Fruit fly (Drosophila melanogaster) whole organism, embryonic: ENCODE data around the gene CG31038.

Experiments
- Aef1 ChIP-seq: fragments of 200-800 bp; sonication (Bioruptor generic); IDR thresholded peaks from 3 replicates; pipeline ENCODE4 v1.3.6; 2022; ENCODE audit warnings: missing biosample characterization, missing genetic modification characterization
- Bgb ChIP-seq: fragments of 200-800 bp; sonication (Bioruptor generic); IDR thresholded peaks from 2 replicates; pipeline ENCODE4 v1.3.6; 2022; ENCODE audit warnings: missing biosample characterization, missing genetic modification characterization; ENCODE audit not compliant: partially characterized antibody
- C15 ChIP-seq: fragments of 200-800 bp; sonication (Bioruptor generic); IDR thresholded peaks from 3 replicates; pipeline ENCODE4 v1.3.6; 2022; ENCODE audit warnings: missing biosample characterization, missing genetic modification characterization
- CG10321 ChIP-seq: fragments of 200-800 bp; sonication (Bioruptor generic); IDR thresholded peaks from 2 replicates; pipeline ENCODE4 v1.3.6; 2022; ENCODE audit warnings: missing biosample characterization, missing genetic modification characterization
- CG11560 ChIP-seq: fragments of 200-800 bp; sonication (Bioruptor generic); IDR thresholded peaks from 3 replicates; pipeline ENCODE4 v1.3.6; 2022; ENCODE audit warnings: missing biosample characterization, missing genetic modification characterization
- CG12299 ChIP-seq: fragments of 200-800 bp; sonication (Bioruptor generic); optimal IDR thresholded peaks from 2 replicates; lab custom pipeline; 2018; ENCODE audit warnings: missing biosample characterization, mild to moderate bottlenecking, missing genetic modification characterization
- CG13287 ChIP-seq: fragments of 200-800 bp; sonication (Bioruptor generic); IDR thresholded peaks from 2 replicates; pipeline ENCODE4 v1.3.6; 2022; ENCODE audit warnings: missing biosample characterization, missing genetic modification characterization; ENCODE audit not compliant: partially characterized antibody
- CG14710 ChIP-seq: fragments of 200-800 bp; sonication (Bioruptor generic); optimal IDR thresholded peaks from 3 replicates; lab custom pipeline; 2019; ENCODE audit warnings: missing biosample characterization, mild to moderate bottlenecking, missing genetic modification characterization, moderate library complexity
- CG15514 ChIP-seq: fragments of 200-800 bp; sonication (Bioruptor generic); optimal IDR thresholded peaks from 3 replicates; lab custom pipeline; 2017; ENCODE audit warnings: missing biosample characterization, missing genetic modification characterization, mild to moderate bottlenecking, moderate library complexity, missing genetic modification reagents
- CG17328 ChIP-seq: fragments of 200-800 bp; sonication (Bioruptor generic); IDR thresholded peaks from 2 replicates; pipeline ENCODE4 v1.3.6; 2022; ENCODE audit warnings: missing biosample characterization, missing genetic modification characterization
- CG18764 ChIP-seq: fragments of 200-800 bp; sonication (Bioruptor generic); optimal IDR thresholded peaks from 3 replicates; lab custom pipeline; 2016; ENCODE audit warnings: missing biosample characterization, missing genetic modification characterization
- CG30403 ChIP-seq: fragments of 200-800 bp; sonication (Bioruptor generic); optimal IDR thresholded peaks from 3 replicates; lab custom pipeline; 2016; ENCODE audit warnings: missing biosample characterization, missing genetic modification characterization
- CG6689 ChIP-seq: fragments of 200-800 bp; sonication (Bioruptor generic); IDR thresholded peaks from 2 replicates; pipeline ENCODE4 v1.3.6; 2022; ENCODE audit warnings: missing biosample characterization, missing genetic modification characterization
- CG9797 ChIP-seq: fragments of 200-800 bp; sonication (Bioruptor generic); optimal IDR thresholded peaks from 3 replicates; lab custom pipeline; 2018; ENCODE audit warnings: missing biosample characterization, mild to moderate bottlenecking, missing genetic modification characterization
- CoRest ChIP-seq: fragments of 200-800 bp; sonication (Bioruptor generic); optimal IDR thresholded peaks from 3 replicates; lab custom pipeline; 2018; ENCODE audit warnings: missing biosample characterization, mild to moderate bottlenecking, missing genetic modification characterization, moderate library complexity
- Deaf1 ChIP-seq: fragments of 200-800 bp; optimal IDR thresholded peaks from 3 replicates; lab custom pipeline; 2019; ENCODE audit warnings: missing biosample characterization, mild to moderate bottlenecking, missing genetic modification characterization, moderate library complexity
- Drgx ChIP-seq: fragments of 200-800 bp; sonication (Bioruptor generic); IDR thresholded peaks from 2 replicates; pipeline ENCODE4 v1.3.6; 2022; ENCODE audit warnings: missing biosample characterization, missing genetic modification characterization
- E2f2 ChIP-seq: fragments of 200-800 bp; sonication (Bioruptor generic); IDR thresholded peaks from 2 replicates; pipeline ENCODE4 v1.3.6; 2022; ENCODE audit warnings: missing biosample characterization, missing genetic modification characterization
- Ets97D ChIP-seq: fragments of 200-800 bp; sonication (Bioruptor generic); optimal IDR thresholded peaks from 3 replicates; lab custom pipeline; 2016; ENCODE audit warnings: missing biosample characterization, missing genetic modification characterization
- HmgD ChIP-seq: fragments of 200-800 bp; sonication (Bioruptor generic); optimal IDR thresholded peaks from 3 replicates; lab custom pipeline; 2016; ENCODE audit warnings: missing biosample characterization, missing genetic modification characterization
- MBD-R2 ChIP-seq: fragments of 200-800 bp; sonication (Bioruptor generic); IDR thresholded peaks from 2 replicates; pipeline ENCODE4 v1.3.6; 2022; ENCODE audit warnings: missing biosample characterization, missing genetic modification characterization
- MESR4 ChIP-seq: fragments of 200-800 bp; sonication (Bioruptor generic); optimal IDR thresholded peaks from 2 replicates; lab custom pipeline; 2018; ENCODE audit warnings: missing biosample characterization, mild to moderate bottlenecking, missing genetic modification characterization, moderate library complexity
- Max ChIP-seq: fragments of 200-800 bp; sonication (Bioruptor generic); optimal IDR thresholded peaks from 2 replicates; lab custom pipeline; 2016; ENCODE audit warnings: missing biosample characterization, mild to moderate bottlenecking, missing genetic modification characterization
- Med ChIP-seq: fragments of 200-800 bp; sonication (Bioruptor generic); peaks from one replicate; lab custom pipeline; 2016; ENCODE audit warnings: missing biosample characterization, missing genetic modification characterization, mild to moderate bottlenecking, inconsistent platforms, moderate library complexity
- Mrtf ChIP-seq: fragments of 200-800 bp; sonication (Bioruptor generic); IDR thresholded peaks from 3 replicates; pipeline ENCODE4 v1.3.6; 2022; ENCODE audit warnings: missing biosample characterization, missing genetic modification characterization
- Opbp ChIP-seq: fragments of 200-800 bp; sonication (Bioruptor generic); IDR thresholded peaks from 3 replicates; pipeline ENCODE4 v1.3.6; 2022; ENCODE audit warnings: missing biosample characterization, missing genetic modification characterization; ENCODE audit not compliant: partially characterized antibody
- Rx ChIP-seq: fragments of 200-800 bp; sonication (Bioruptor generic); IDR thresholded peaks from 2 replicates; pipeline ENCODE4 v1.3.6; 2022; ENCODE audit warnings: missing biosample characterization, missing genetic modification characterization
- ab ChIP-seq: fragments of 200-800 bp; sonication (Bioruptor generic); optimal IDR thresholded peaks from 2 replicates; lab custom pipeline; 2016; ENCODE audit warnings: missing biosample characterization, missing genetic modification characterization
- abd-A ChIP-seq: fragments of 200-800 bp; sonication (Bioruptor generic); optimal IDR thresholded peaks from 3 replicates; lab custom pipeline; 2019; ENCODE audit warnings: missing biosample characterization, mild to moderate bottlenecking, missing genetic modification characterization, moderate library complexity
- ato ChIP-seq: fragments of 200-800 bp; sonication (Bioruptor generic); IDR thresholded peaks from 2 replicates; pipeline ENCODE4 v1.3.6; 2022; ENCODE audit warnings: missing biosample characterization, missing genetic modification characterization; ENCODE audit not compliant: partially characterized antibody
- bigmax ChIP-seq: fragments of 200-800 bp; sonication (Bioruptor generic); optimal IDR thresholded peaks from 2 replicates; lab custom pipeline; 2018; ENCODE audit warnings: missing biosample characterization, mild to moderate bottlenecking, missing genetic modification characterization
- bsh ChIP-seq, 2 experiments: fragments of 200-800 bp; sonication (Bioruptor generic); optimal IDR thresholded peaks; 2 replicates each; lab custom pipeline; 2017 to 2018; ENCODE audit warnings: mild to moderate bottlenecking in 2 of 2, missing biosample characterization in 2 of 2, missing genetic modification characterization in 2 of 2, moderate library complexity in 1 of 2
- chif ChIP-seq, 2 experiments: fragments of 200-800 bp; sonication (Bioruptor generic); optimal IDR thresholded peaks; 3 replicates each; lab custom pipeline; 2016; ENCODE audit warnings: missing biosample characterization in 2 of 2, missing genetic modification characterization in 2 of 2
- chn ChIP-seq: fragments of 200-800 bp; sonication (Bioruptor generic); optimal IDR thresholded peaks from 2 replicates; lab custom pipeline; 2016; ENCODE audit warnings: missing biosample characterization, missing genetic modification characterization
- ci ChIP-seq: fragments of 200-800 bp; sonication (Bioruptor generic); IDR thresholded peaks from 3 replicates; pipeline ENCODE4 v1.3.6; 2022; ENCODE audit warnings: missing biosample characterization, missing genetic modification characterization
- crp ChIP-seq, 2 experiments: fragments of 200-800 bp; sonication (Bioruptor generic); optimal IDR thresholded peaks; 2 replicates in 1 of 2; 3 replicates in 1 of 2; lab custom pipeline; 2017; ENCODE audit warnings: missing biosample characterization in 2 of 2, missing genetic modification characterization in 2 of 2, mild to moderate bottlenecking in 1 of 2, moderate library complexity in 1 of 2
- emc ChIP-seq: fragments of 200-800 bp; sonication (Bioruptor generic); optimal IDR thresholded peaks from 2 replicates; lab custom pipeline; 2016; ENCODE audit warnings: missing biosample characterization, missing genetic modification characterization
- fd3F ChIP-seq: fragments of 200-800 bp; sonication (Bioruptor generic); optimal IDR thresholded peaks from 2 replicates; lab custom pipeline; 2018; ENCODE audit warnings: missing biosample characterization, mild to moderate bottlenecking, missing genetic modification characterization, moderate library complexity
- gce ChIP-seq: fragments of 200-800 bp; sonication (Bioruptor generic); IDR thresholded peaks from 3 replicates; pipeline ENCODE4 v1.3.6; 2022; ENCODE audit warnings: missing biosample characterization, missing genetic modification characterization
- gfzf ChIP-seq: fragments of 200-800 bp; sonication (Bioruptor generic); optimal IDR thresholded peaks from 2 replicates; lab custom pipeline; 2016; ENCODE audit warnings: missing biosample characterization, mild to moderate bottlenecking, missing genetic modification characterization, moderate library complexity
- insv ChIP-seq, 2 experiments: fragments of 200-800 bp; sonication (Bioruptor generic); optimal IDR thresholded peaks; 3 replicates each; lab custom pipeline; 2016 to 2018; ENCODE audit warnings: missing biosample characterization in 2 of 2, missing genetic modification characterization in 2 of 2
- nmo ChIP-seq: fragments of 200-800 bp; sonication (Bioruptor generic); optimal IDR thresholded peaks from 2 replicates; lab custom pipeline; 2018; ENCODE audit warnings: missing biosample characterization, mild to moderate bottlenecking, missing genetic modification characterization, moderate library complexity
- oc ChIP-seq: fragments of 200-800 bp; sonication (Bioruptor generic); optimal IDR thresholded peaks from 2 replicates; lab custom pipeline; 2018; ENCODE audit warnings: missing biosample characterization, mild to moderate bottlenecking, missing genetic modification characterization, moderate library complexity
- pzg ChIP-seq: fragments of 200-800 bp; sonication (Bioruptor generic); optimal IDR thresholded peaks from 3 replicates; lab custom pipeline; 2018; ENCODE audit warnings: missing biosample characterization, mild to moderate bottlenecking, missing genetic modification characterization, moderate library complexity
- schlank ChIP-seq: fragments of 200-800 bp; sonication (Bioruptor generic); optimal IDR thresholded peaks from 2 replicates; lab custom pipeline; 2018; ENCODE audit warnings: missing biosample characterization, mild to moderate bottlenecking, missing genetic modification characterization
- slbo ChIP-seq: fragments of 200-800 bp; sonication (Bioruptor generic); IDR thresholded peaks from 2 replicates; pipeline ENCODE4 v1.3.6; 2022; ENCODE audit warnings: missing biosample characterization, missing genetic modification characterization
- trem ChIP-seq: fragments of 200-800 bp; optimal IDR thresholded peaks from 3 replicates; lab custom pipeline; 2019; ENCODE audit warnings: missing biosample characterization, mild to moderate bottlenecking, missing genetic modification characterization, moderate library complexity
- zfh1 ChIP-seq: fragments of 200-800 bp; sonication (Bioruptor generic); IDR thresholded peaks from 3 replicates; pipeline ENCODE4 v1.3.6; 2022; ENCODE audit warnings: missing biosample characterization, missing genetic modification characterization

The CG31038 gene

dm6 chr3R:29847126-29847525, 29.7 kb upstream of the CG31038 start (continued):
- TF ChIP-seq ci (GFP tag; lab: Robert Waterston, UW) (peak; percentile 48; the same call in 1 of the 3 replicates), Drgx (GFP tag; lab: Robert Waterston, UW) (peak; percentile 88), Rx (GFP tag; lab: Robert Waterston, UW) (peak; percentile 26; the same call in 1 of the 2 replicates), zfh1 (GFP tag; lab: Robert Waterston, UW) (0 out of 3 replicates have a peak, but pooled peaks have one; percentile 19), oc (tag; lab: Kevin White, UChicago) (no peak), C15 (no peak), CG17328 (GFP tag; lab: Robert Waterston, UW) (0 out of 2 replicates have a peak, but pooled peaks have one; percentile 21), CG6689 (GFP tag; lab: Robert Waterston, UW) (peak; percentile 23; the same call in 1 of the 2 replicates), gce (GFP tag; lab: Robert Waterston, UW) (peak; percentile 54; the same call in 1 of the 3 replicates), CG11560 (tag; lab: Robert Waterston, UW) (0 out of 3 replicates have a peak, but pooled peaks have one; percentile 13), chif (GFP tag; optimal IDR thresholded peaks at IDR 0.05; lab: Kevin White, UChicago) (peak in 1 of 2 experiments; percentile 28)

- peak; percentile 85 for TF ChIP-seq CG14710 (tag; lab: Kevin White, UChicago)
- no peak for TF ChIP-seq fd3F (GFP tag; lab: Kevin White, UChicago)
- TF ChIP-seq CG15514, result peak; percentile 93
- TF ChIP-seq CoRest (tag; lab: Kevin White, UChicago), result no peak
- peak; percentile 11; the same call in 1 of the 2 replicates for TF ChIP-seq Bgb
- TF ChIP-seq Max (GFP tag; lab: Kevin White, UChicago), result peak; percentile 37
- TF ChIP-seq CG9797 (GFP tag; lab: Kevin White, UChicago), result peak; percentile 88
- peak; percentile 6 for TF ChIP-seq nmo (GFP tag; lab: Kevin White, UChicago)
- no peak for TF ChIP-seq CG18764 (GFP tag; lab: Kevin White, UChicago)
- no peak for TF ChIP-seq emc (GFP tag; lab: Kevin White, UChicago)
- no peak for TF ChIP-seq schlank (tag; lab: Kevin White, UChicago)
- no peak for TF ChIP-seq abd-A (tag; lab: Kevin White, UChicago)
- no peak for TF ChIP-seq CG10321 (GFP tag; lab: Robert Waterston, UW)
- no peak for TF ChIP-seq Aef1 (GFP tag; lab: Robert Waterston, UW)
- TF ChIP-seq crp (GFP tag; optimal IDR thresholded peaks at IDR 0.05; lab: Kevin White, UChicago), result no peak
- no peak for TF ChIP-seq bsh (GFP tag; optimal IDR thresholded peaks at IDR 0.05; lab: Kevin White, UChicago)
- TF ChIP-seq CG17328 (GFP tag; lab: Robert Waterston, UW), result 0 out of 2 replicates have a peak, but pooled peaks have one; percentile 10
- peak; percentile 93 for TF ChIP-seq gfzf (GFP tag; lab: Kevin White, UChicago)
- TF ChIP-seq HmgD, result peak; percentile 5
- no peak for TF ChIP-seq CG12299 (tag; lab: Kevin White, UChicago)
- TF ChIP-seq Ets97D (GFP tag; lab: Kevin White, UChicago), result peak; percentile 43
- peak; percentile 80 for TF ChIP-seq MBD-R2 (GFP tag; lab: Robert Waterston, UW)
- peak; percentile 69 for TF ChIP-seq Med (GFP tag; lab: Kevin White, UChicago)
- TF ChIP-seq Mrtf (GFP tag; lab: Robert Waterston, UW), result no peak
- peak; percentile 89 for TF ChIP-seq pzg (GFP tag; lab: Kevin White, UChicago)
- peak; percentile 58; the same call in 1 of the 3 replicates for TF ChIP-seq Opbp (GFP tag; lab: Robert Waterston, UW)
- TF ChIP-seq CG13287 (GFP tag; lab: Robert Waterston, UW), result peak; percentile 32; the same call in 1 of the 2 replicates
- no peak for TF ChIP-seq chn (GFP tag; lab: Kevin White, UChicago)
- TF ChIP-seq Deaf1 (tag; lab: Kevin White, UChicago), result no peak
- peak; percentile 91 for TF ChIP-seq E2f2 (GFP tag; lab: Robert Waterston, UW)
- peak; percentile 90 for TF ChIP-seq bigmax (GFP tag; lab: Kevin White, UChicago)
- TF ChIP-seq insv (GFP tag; optimal IDR thresholded peaks at IDR 0.05; lab: Kevin White, UChicago), result peak in 1 of 2 experiments; percentile 56
- no peak for TF ChIP-seq CG30403 (GFP tag; lab: Kevin White, UChicago)
- TF ChIP-seq trem (tag; lab: Kevin White, UChicago), result peak; percentile 41
- TF ChIP-seq ato (GFP tag; lab: Robert Waterston, UW), result 0 out of 2 replicates have a peak, but pooled peaks have one; percentile 29
- TF ChIP-seq chif (GFP tag; optimal IDR thresholded peaks at IDR 0.05; lab: Kevin White, UChicago), result no peak
- no peak for TF ChIP-seq slbo
- TF ChIP-seq MESR4 (GFP tag; lab: Kevin White, UChicago), result peak; percentile 95
- no peak for TF ChIP-seq ab
Observed at dm6 chr3R:29857228-29857627, 19.6 kb upstream of the CG31038 start, which contains the start of gene dgt1. Gene dgt1 (minus strand): TSS chr3R:29857491.
